Fruit fly (Drosophila melanogaster) whole organism, prepupa: ENCODE measurements around the gene Rrp45.
A peak's percentile ranks its signal among the peaks of the same experiment; 100 is the strongest.

Experiments used
- Blimp-1 ChIP-seq: fragments of 200-800 bp; sonication (Bioruptor generic); optimal IDR thresholded peaks from 3 replicates; lab custom pipeline; 2017; ENCODE audit warnings: missing biosample characterization, missing genetic modification characterization, mild to moderate bottlenecking, moderate library complexity, missing genetic modification reagents
- CG10631 ChIP-seq: fragments of 200-800 bp; sonication (Bioruptor generic); optimal IDR thresholded peaks from 2 replicates; lab custom pipeline; 2016; ENCODE audit warnings: missing biosample characterization, missing genetic modification characterization
- CG10669 ChIP-seq: fragments of 200-800 bp; sonication (Bioruptor generic); optimal IDR thresholded peaks from 3 replicates; lab custom pipeline; 2018; ENCODE audit warnings: missing biosample characterization, mild to moderate bottlenecking, missing genetic modification characterization, moderate library complexity
- CG11294 ChIP-seq: fragments of 200-800 bp; sonication (Bioruptor generic); IDR thresholded peaks from 2 replicates; pipeline ENCODE4 v1.3.6; 2022; ENCODE audit warnings: missing biosample characterization, missing genetic modification characterization
- CG15336 ChIP-seq: fragments of 200-800 bp; sonication (Bioruptor generic); IDR thresholded peaks from 2 replicates; pipeline ENCODE4 v1.3.6; 2022; ENCODE audit warnings: missing biosample characterization, missing genetic modification characterization
- CG1621 ChIP-seq: fragments of 200-800 bp; sonication (Bioruptor generic); optimal IDR thresholded peaks from 3 replicates; lab custom pipeline; 2018; ENCODE audit warnings: missing biosample characterization, mild to moderate bottlenecking, missing genetic modification characterization
- CG16779 ChIP-seq: fragments of 200-800 bp; sonication (Bioruptor generic); optimal IDR thresholded peaks from 3 replicates; lab custom pipeline; 2017; ENCODE audit warnings: missing biosample characterization, mild to moderate bottlenecking, missing genetic modification characterization
- CG31627 ChIP-seq: fragments of 200-800 bp; sonication (Bioruptor generic); optimal IDR thresholded peaks from 3 replicates; lab custom pipeline; 2016; ENCODE audit warnings: missing biosample characterization, missing genetic modification characterization
- CG32006 ChIP-seq: fragments of 200-800 bp; sonication (Bioruptor generic); optimal IDR thresholded peaks from 3 replicates; lab custom pipeline; 2017; ENCODE audit warnings: missing biosample characterization, mild to moderate bottlenecking, missing genetic modification characterization
- CG34406 ChIP-seq: fragments of 200-800 bp; sonication (Bioruptor generic); optimal IDR thresholded peaks from 3 replicates; lab custom pipeline; 2016; ENCODE audit warnings: missing biosample characterization, missing genetic modification characterization
- CG3919 ChIP-seq: fragments of 200-800 bp; sonication (Bioruptor generic); optimal IDR thresholded peaks from 3 replicates; lab custom pipeline; 2016; ENCODE audit warnings: missing biosample characterization, missing genetic modification characterization
- CG6163 ChIP-seq: fragments of 200-800 bp; sonication (Bioruptor generic); IDR thresholded peaks from 3 replicates; pipeline ENCODE4 v1.3.6; 2022; ENCODE audit warnings: missing biosample characterization, missing genetic modification characterization
- CG6276 ChIP-seq: fragments of 200-800 bp; sonication (Bioruptor generic); optimal IDR thresholded peaks from 2 replicates; lab custom pipeline; 2017; ENCODE audit warnings: missing biosample characterization, mild to moderate bottlenecking, missing genetic modification characterization
- CG6792 ChIP-seq: fragments of 200-800 bp; sonication (Bioruptor generic); optimal IDR thresholded peaks from 3 replicates; lab custom pipeline; 2016; ENCODE audit warnings: missing biosample characterization, missing genetic modification characterization
- CG6808 ChIP-seq: fragments of 200-800 bp; sonication (Bioruptor generic); optimal IDR thresholded peaks from 3 replicates; lab custom pipeline; 2017; ENCODE audit warnings: missing biosample characterization, missing genetic modification characterization, mild to moderate bottlenecking, moderate library complexity, missing genetic modification reagents
- CG6854 ChIP-seq: fragments of 200-800 bp; sonication (Bioruptor generic); optimal IDR thresholded peaks from 2 replicates; lab custom pipeline; 2017; ENCODE audit warnings: missing biosample characterization, mild to moderate bottlenecking, missing genetic modification characterization
- CG7368 ChIP-seq: fragments of 200-800 bp; sonication (Bioruptor generic); optimal IDR thresholded peaks from 3 replicates; lab custom pipeline; 2016; ENCODE audit warnings: missing biosample characterization, missing genetic modification characterization
- CG9139 ChIP-seq: fragments of 200-800 bp; sonication (Bioruptor generic); optimal IDR thresholded peaks from 3 replicates; lab custom pipeline; 2017; ENCODE audit warnings: missing biosample characterization, mild to moderate bottlenecking, missing genetic modification characterization
- Eip75B ChIP-seq: fragments of 200-800 bp; sonication (Bioruptor generic); optimal IDR thresholded peaks from 3 replicates; lab custom pipeline; 2016; ENCODE audit warnings: missing biosample characterization, missing genetic modification characterization
- Eip78C ChIP-seq: fragments of 200-800 bp; sonication (Bioruptor generic); peaks from one replicate; lab custom pipeline; 2016; ENCODE audit warnings: missing biosample characterization, missing genetic modification characterization
- Eip93F ChIP-seq: fragments of 200-800 bp; sonication (Bioruptor generic); optimal IDR thresholded peaks from 2 replicates; lab custom pipeline; 2016; ENCODE audit warnings: missing biosample characterization, mild to moderate bottlenecking, missing genetic modification characterization
- Ets21C ChIP-seq: fragments of 200-800 bp; sonication (Bioruptor generic); optimal IDR thresholded peaks from 3 replicates; lab custom pipeline; 2016; ENCODE audit warnings: missing biosample characterization, missing genetic modification characterization
- Ets96B ChIP-seq: fragments of 200-800 bp; optimal IDR thresholded peaks from 2 replicates; lab custom pipeline; 2019; ENCODE audit warnings: missing biosample characterization, mild to moderate bottlenecking, missing genetic modification characterization, moderate library complexity
- Gug ChIP-seq: fragments of 200-800 bp; sonication (Bioruptor generic); IDR thresholded peaks from 2 replicates; pipeline ENCODE4 v1.3.6; 2022; ENCODE audit warnings: missing biosample characterization, missing genetic modification characterization
- Hr38 ChIP-seq: sonication (Bioruptor generic); optimal IDR thresholded peaks from 2 replicates; lab custom pipeline; 2016; ENCODE audit warnings: missing biosample characterization, missing genetic modification characterization
- Hr39 ChIP-seq: fragments of 200-800 bp; sonication (Bioruptor generic); optimal IDR thresholded peaks from 2 replicates; lab custom pipeline; 2016; ENCODE audit warnings: missing biosample characterization, missing genetic modification characterization
- Hr4 ChIP-seq: fragments of 200-800 bp; sonication (Bioruptor generic); optimal IDR thresholded peaks from 3 replicates; lab custom pipeline; 2016; ENCODE audit warnings: missing biosample characterization, missing genetic modification characterization
- Lpt ChIP-seq: fragments of 200-800 bp; sonication (Bioruptor generic); optimal IDR thresholded peaks from 3 replicates; lab custom pipeline; 2016; ENCODE audit warnings: missing biosample characterization, missing genetic modification characterization
- Met ChIP-seq: fragments of 200-800 bp; sonication (Bioruptor generic); optimal IDR thresholded peaks from 3 replicates; lab custom pipeline; 2016; ENCODE audit warnings: missing biosample characterization, missing genetic modification characterization
- OdsH ChIP-seq: fragments of 200-800 bp; sonication (Bioruptor generic); optimal IDR thresholded peaks from 3 replicates; lab custom pipeline; 2016; ENCODE audit warnings: missing biosample characterization, missing genetic modification characterization
- Smox ChIP-seq: fragments of 200-800 bp; sonication (Bioruptor generic); optimal IDR thresholded peaks from 3 replicates; lab custom pipeline; 2016; ENCODE audit warnings: missing biosample characterization, missing genetic modification characterization
- Sox102F ChIP-seq: fragments of 200-800 bp; sonication (Bioruptor generic); optimal IDR thresholded peaks from 2 replicates; lab custom pipeline; 2016; ENCODE audit warnings: missing biosample characterization, mild to moderate bottlenecking, missing genetic modification characterization
- Sox14 ChIP-seq: fragments of 200-800 bp; sonication (Bioruptor generic); optimal IDR thresholded peaks from 3 replicates; lab custom pipeline; 2016; ENCODE audit warnings: missing biosample characterization, missing genetic modification characterization
- achi ChIP-seq: fragments of 200-800 bp; sonication (Bioruptor generic); optimal IDR thresholded peaks from 3 replicates; lab custom pipeline; 2016; ENCODE audit warnings: missing biosample characterization, missing genetic modification characterization
- acj6 ChIP-seq: fragments of 200-800 bp; sonication (Bioruptor generic); optimal IDR thresholded peaks from 3 replicates; lab custom pipeline; 2016; ENCODE audit warnings: missing biosample characterization, missing genetic modification characterization
- cyc ChIP-seq: fragments of 200-800 bp; sonication (Bioruptor generic); optimal IDR thresholded peaks from 3 replicates; lab custom pipeline; 2016; ENCODE audit warnings: missing biosample characterization, missing genetic modification characterization
- dsx ChIP-seq: fragments of 200-800 bp; optimal IDR thresholded peaks from 3 replicates; lab custom pipeline; 2019; ENCODE audit warnings: missing biosample characterization, mild to moderate bottlenecking, missing genetic modification characterization, moderate library complexity; ENCODE audit not compliant: poor library complexity, severe bottlenecking
- eg ChIP-seq: fragments of 200-800 bp; sonication (Bioruptor generic); IDR thresholded peaks from 3 replicates; pipeline ENCODE4 v1.3.6; 2022; ENCODE audit warnings: missing biosample characterization, missing genetic modification characterization
- fd85E ChIP-seq: fragments of 200-800 bp; sonication (Bioruptor generic); optimal IDR thresholded peaks from 3 replicates; lab custom pipeline; 2016; ENCODE audit warnings: missing biosample characterization, missing genetic modification characterization
- fkh ChIP-seq: fragments of 200-800 bp; sonication (Bioruptor generic); optimal IDR thresholded peaks from 3 replicates; lab custom pipeline; 2017; ENCODE audit warnings: missing biosample characterization, mild to moderate bottlenecking, missing genetic modification characterization, moderate library complexity
- lz ChIP-seq: fragments of 200-800 bp; sonication (Bioruptor generic); optimal IDR thresholded peaks from 3 replicates; lab custom pipeline; 2016; ENCODE audit warnings: missing biosample characterization, missing genetic modification characterization
- net ChIP-seq: fragments of 200-800 bp; sonication (Bioruptor generic); optimal IDR thresholded peaks from 3 replicates; lab custom pipeline; 2016; ENCODE audit warnings: missing biosample characterization, missing genetic modification characterization
- pdm3 ChIP-seq: fragments of 200-800 bp; sonication (Bioruptor generic); optimal IDR thresholded peaks from 3 replicates; lab custom pipeline; 2016; ENCODE audit warnings: missing biosample characterization, missing genetic modification characterization
- salr ChIP-seq, 2 experiments: fragments of 200-800 bp; sonication (Bioruptor generic); optimal IDR thresholded peaks; 3 replicates each; lab custom pipeline; 2016 to 2018; ENCODE audit warnings: missing biosample characterization in 2 of 2, missing genetic modification characterization in 2 of 2, mild to moderate bottlenecking in 1 of 2
- spab ChIP-seq: fragments of 200-800 bp; sonication (Bioruptor generic); optimal IDR thresholded peaks from 2 replicates; lab custom pipeline; 2017; ENCODE audit warnings: missing biosample characterization, mild to moderate bottlenecking, missing genetic modification characterization, missing genetic modification reagents
- ss ChIP-seq, 2 experiments: fragments of 200-800 bp; sonication (Bioruptor generic); optimal IDR thresholded peaks; 2 replicates in 1 of 2; 3 replicates in 1 of 2; lab custom pipeline; 2017 to 2018; ENCODE audit warnings: mild to moderate bottlenecking in 2 of 2, missing biosample characterization in 2 of 2, missing genetic modification characterization in 2 of 2, moderate library complexity in 1 of 2
- svp ChIP-seq: fragments of 200-800 bp; sonication (Bioruptor generic); peaks from one replicate; lab custom pipeline; 2016; ENCODE audit warnings: missing biosample characterization, missing genetic modification characterization
- topi ChIP-seq: fragments of 200-800 bp; sonication (Bioruptor generic); optimal IDR thresholded peaks from 3 replicates; lab custom pipeline; 2016; ENCODE audit warnings: missing biosample characterization, missing genetic modification characterization
- vri ChIP-seq: fragments of 200-800 bp; sonication (Bioruptor generic); optimal IDR thresholded peaks from 3 replicates; lab custom pipeline; 2016; ENCODE audit warnings: missing biosample characterization, mild to moderate bottlenecking, missing genetic modification characterization

Rrp45 gene

dm6 chrX:16768770-16769169 is 22.3 kb downstream of the Rrp45 start:
- TF ChIP-seq Blimp-1 (GFP tag; lab: Kevin White, UChicago) (no peak), Eip75B (GFP tag; lab: Kevin White, UChicago) (no peak), CG6808 (GFP tag; lab: Kevin White, UChicago) (no peak), OdsH (GFP tag; lab: Kevin White, UChicago) (no peak), fd85E (GFP tag; lab: Kevin White, UChicago) (no peak), Ets21C (no peak), CG3919 (no peak), Eip78C (GFP tag; lab: Kevin White, UChicago) (peak; percentile 54), svp (GFP tag; lab: Kevin White, UChicago) (no peak), Lpt (GFP tag; lab: Kevin White, UChicago) (no peak), Hr38 (GFP tag; lab: Kevin White, UChicago) (no peak), CG32006 (peak; percentile 39), topi (no peak), acj6 (GFP tag; lab: Kevin White, UChicago) (no peak), CG9139 (GFP tag; lab: Kevin White, UChicago) (no peak), CG10669 (GFP tag; lab: Kevin White, UChicago) (no peak)
- TF ChIP-seq, all 60 proteins: peak for 2

- no peak for TF ChIP-seq fkh (GFP tag; lab: Kevin White, UChicago)
- TF ChIP-seq Eip93F (GFP tag; lab: Kevin White, UChicago), result no peak
- no peak for TF ChIP-seq CG7368 (GFP tag; lab: Kevin White, UChicago)
- TF ChIP-seq CG15336 (GFP tag; lab: Robert Waterston, UW), result 0 out of 2 replicates have a peak, but pooled peaks have one; percentile 26
- TF ChIP-seq Hr38 (GFP tag; lab: Kevin White, UChicago), result no peak
- TF ChIP-seq CG1621, result no peak
- TF ChIP-seq cyc (GFP tag; lab: Kevin White, UChicago), result no peak
- no peak for TF ChIP-seq pdm3 (GFP tag; lab: Kevin White, UChicago)
- TF ChIP-seq CG6163 (GFP tag; lab: Robert Waterston, UW), result 0 out of 3 replicates have a peak, but pooled peaks have one; percentile 16
- no peak for TF ChIP-seq CG10669 (GFP tag; lab: Kevin White, UChicago)
- TF ChIP-seq Gug, result no peak
- no peak for TF ChIP-seq Ets96B (tag; lab: Kevin White, UChicago)
- no peak for TF ChIP-seq CG6276 (GFP tag; lab: Kevin White, UChicago)
- no peak for TF ChIP-seq Smox (GFP tag; lab: Kevin White, UChicago)
- no peak for TF ChIP-seq CG31627
- TF ChIP-seq ss (GFP tag; optimal IDR thresholded peaks at IDR 0.05; lab: Kevin White, UChicago), result peak in 1 of 2 experiments; percentile 33
- TF ChIP-seq dsx (GFP tag; lab: Kevin White, UChicago), result no peak
- no peak for TF ChIP-seq spab
- TF ChIP-seq Blimp-1 (GFP tag; lab: Kevin White, UChicago), result no peak
- TF ChIP-seq Ets21C, result no peak
- TF ChIP-seq eg (GFP tag; lab: Robert Waterston, UW), result 0 out of 3 replicates have a peak, but pooled peaks have one; percentile 9
- TF ChIP-seq Hr39 (GFP tag; lab: Kevin White, UChicago), result no peak
- TF ChIP-seq CG3919, result no peak
- TF ChIP-seq OdsH (GFP tag; lab: Kevin White, UChicago), result no peak
- TF ChIP-seq net (GFP tag; lab: Kevin White, UChicago), result no peak
- no peak for TF ChIP-seq CG11294 (GFP tag; lab: Robert Waterston, UW)
- TF ChIP-seq Eip75B (GFP tag; lab: Kevin White, UChicago), result no peak
- no peak for TF ChIP-seq salr (GFP tag; optimal IDR thresholded peaks at IDR 0.05; lab: Kevin White, UChicago)
- no peak for TF ChIP-seq CG34406 (GFP tag; lab: Kevin White, UChicago)
- TF ChIP-seq Met (GFP tag; lab: Kevin White, UChicago), result no peak
- no peak for TF ChIP-seq Sox102F (GFP tag; lab: Kevin White, UChicago)
- TF ChIP-seq CG16779 (tag; lab: Kevin White, UChicago), result no peak
- TF ChIP-seq Lpt (GFP tag; lab: Kevin White, UChicago), result no peak
- no peak for TF ChIP-seq achi (GFP tag; lab: Kevin White, UChicago)
- TF ChIP-seq Sox14 (GFP tag; lab: Kevin White, UChicago), result no peak
- no peak for TF ChIP-seq lz (GFP tag; lab: Kevin White, UChicago)
- no peak for TF ChIP-seq Hr4 (GFP tag; lab: Kevin White, UChicago)
- no peak for TF ChIP-seq CG6854
- TF ChIP-seq CG10631, result no peak
- TF ChIP-seq topi, result no peak
- peak; percentile 45 for TF ChIP-seq svp (GFP tag; lab: Kevin White, UChicago)
- no peak for TF ChIP-seq CG6792 (GFP tag; lab: Kevin White, UChicago)
- TF ChIP-seq vri (GFP tag; lab: Kevin White, UChicago), result no peak
These were observed 24.1 kb downstream of the Rrp45 start for dm6 chrX:16766868-16767431.
